Worm (Caenorhabditis elegans): ENCODE measurements around the gene T13F2.2.

DNA sequence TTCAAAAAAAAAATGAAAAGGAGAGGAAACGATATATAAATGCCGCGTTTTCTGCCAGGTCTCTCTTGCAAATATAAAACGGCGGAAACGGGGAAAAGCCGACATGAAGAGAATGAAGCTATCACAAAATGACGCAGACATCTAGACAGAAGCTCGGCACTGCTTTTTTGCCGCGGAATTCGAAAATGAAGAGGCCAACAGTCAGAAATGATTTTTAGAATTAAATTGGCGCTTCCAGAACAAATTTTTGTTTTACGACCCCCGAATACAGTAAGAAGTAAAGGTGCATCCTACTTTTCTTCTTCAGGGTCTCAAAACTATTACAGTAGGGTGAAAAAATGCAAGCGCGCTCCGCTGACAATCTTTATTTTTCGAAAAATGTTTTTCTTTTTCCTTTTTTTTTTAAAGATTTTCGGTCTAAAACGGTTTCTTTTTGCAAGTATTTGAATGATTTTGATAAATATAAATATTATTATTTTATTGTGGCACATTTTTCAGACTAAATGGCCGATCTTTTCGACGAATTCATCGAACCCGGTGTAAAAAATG is 28.1 kb upstream of the T13F2.2 start, which contains the start of gene mtr-4:
- TF ChIP-seq ama-1 (optimal IDR thresholded peaks at IDR 0.05), result no peak
- no peak for TF ChIP-seq egl-27 (tag; optimal IDR thresholded peaks at IDR 0.05)
- no peak for TF ChIP-seq peb-1 (tag; optimal IDR thresholded peaks at IDR 0.05)
- no peak for TF ChIP-seq Y55F3AM.14 (GFP tag; optimal IDR thresholded peaks at IDR 0.05)
- no peak for TF ChIP-seq ceh-16 (tag; optimal IDR thresholded peaks at IDR 0.05)

Data from whole organism, L2 larva.